Worm (Caenorhabditis elegans): Measurements from ENCODE around the gene fbxa-55.

fbxa-55 gene

ce11 chrIII:966259-966658 lies 30.4 kb upstream of the fbxa-55 start:
- no peak for TF ChIP-seq snpc-4 (tag; optimal IDR thresholded peaks at IDR 0.05)
- TF ChIP-seq ZK546.5 (tag; optimal IDR thresholded peaks at IDR 0.05), result no peak
- no peak for TF ChIP-seq R02D3.7 (tag; optimal IDR thresholded peaks at IDR 0.05)
- no peak for TF ChIP-seq nhr-25 (tag; optimal IDR thresholded peaks at IDR 0.05)

ce11 chrIII:964637-965036 lies 28.8 kb upstream of the fbxa-55 start:
- TF ChIP-seq nhr-11 (tag; optimal IDR thresholded peaks at IDR 0.05) (no peak), tbx-2 (tag; optimal IDR thresholded peaks at IDR 0.05) (no peak), nhr-76 (tag; optimal IDR thresholded peaks at IDR 0.05) (no peak), pqm-1 (tag; optimal IDR thresholded peaks at IDR 0.05) (no peak), lsy-12 (tag; optimal IDR thresholded peaks at IDR 0.05) (no peak), fkh-2 (tag; optimal IDR thresholded peaks at IDR 0.05) (no peak), lin-15B (tag; optimal IDR thresholded peaks at IDR 0.05) (no peak), R02D3.7 (tag; optimal IDR thresholded peaks at IDR 0.05) (no peak), elt-1 (tag; optimal IDR thresholded peaks at IDR 0.05) (no peak), egl-5 (tag; optimal IDR thresholded peaks at IDR 0.05) (no peak)

- no peak for TF ChIP-seq snpc-4 (tag; optimal IDR thresholded peaks at IDR 0.05)
- TF ChIP-seq elt-2 (tag; optimal IDR thresholded peaks at IDR 0.05), result peak; percentile 58
Measured at ce11 chrIII:961948-962347, 26.1 kb upstream of the fbxa-55 start, which contains the start of gene fbxa-51. TSS of gene fbxa-51 (plus strand) at chrIII:962269.

- TF ChIP-seq jun-1 (tag; optimal IDR thresholded peaks at IDR 0.05) (no peak), egl-5 (tag; optimal IDR thresholded peaks at IDR 0.05) (no peak), sea-2 (GFP tag; optimal IDR thresholded peaks at IDR 0.05) (no peak), elt-1 (tag; optimal IDR thresholded peaks at IDR 0.05) (no peak), pha-4 (tag; optimal IDR thresholded peaks at IDR 0.05) (peak; percentile 66), elt-2 (tag; optimal IDR thresholded peaks at IDR 0.05) (peak; percentile 70), lin-15B (tag; optimal IDR thresholded peaks at IDR 0.05) (no peak)
Measured at ce11 chrIII:955981-956380, 20.1 kb upstream of the fbxa-55 start, which contains the start of gene fbxa-54. TSS of gene fbxa-54 (plus strand) at chrIII:956334.

ce11 chrIII:954553-954952 lies 18.7 kb upstream of the fbxa-55 start, which contains the start of the genes T12B5.15 and T12B5.14:
TSS of gene T12B5.15 (minus strand) at chrIII:954653.
TSS of gene T12B5.14 (plus strand) at chrIII:954873.
- no peak for TF ChIP-seq lsy-12 (tag; optimal IDR thresholded peaks at IDR 0.05)
- no peak for TF ChIP-seq nhr-43 (tag; optimal IDR thresholded peaks at IDR 0.05; ENCODE audit: poor library complexity, severe bottlenecking)
- no peak for TF ChIP-seq egl-27 (tag; optimal IDR thresholded peaks at IDR 0.05)
- TF ChIP-seq nhr-28 (tag; optimal IDR thresholded peaks at IDR 0.05), result no peak
- TF ChIP-seq aly-2 (tag; optimal IDR thresholded peaks at IDR 0.05), result no peak
- no peak for TF ChIP-seq nhr-67 (tag; optimal IDR thresholded peaks at IDR 0.05)
- no peak for TF ChIP-seq pqm-1 (tag; optimal IDR thresholded peaks at IDR 0.05)
- TF ChIP-seq skn-1 (tag; optimal IDR thresholded peaks at IDR 0.05), result no peak
- TF ChIP-seq fkh-10 (GFP tag; optimal IDR thresholded peaks at IDR 0.05), result no peak
- TF ChIP-seq nhr-76 (tag; optimal IDR thresholded peaks at IDR 0.05), result no peak
- no peak for TF ChIP-seq lin-15B (tag; optimal IDR thresholded peaks at IDR 0.05)

ce11 chrIII:952184-952583 lies 16.3 kb upstream of the fbxa-55 start, which contains the start of gene fbxa-10:
TSS of gene fbxa-10 (plus strand) at chrIII:952390.
- TF ChIP-seq pha-4 (tag; optimal IDR thresholded peaks at IDR 0.05), result peak; percentile 30
- TF ChIP-seq nfya-1 (tag; optimal IDR thresholded peaks at IDR 0.05; ENCODE audit: insufficient read depth), result no peak
- no peak for TF ChIP-seq ceh-82 (tag; optimal IDR thresholded peaks at IDR 0.05)
- TF ChIP-seq lin-39 (tag; optimal IDR thresholded peaks at IDR 0.05), result no peak
- no peak for TF ChIP-seq elt-2 (tag; optimal IDR thresholded peaks at IDR 0.05)
- TF ChIP-seq aly-2 (tag; optimal IDR thresholded peaks at IDR 0.05), result no peak
- TF ChIP-seq egl-5 (tag; optimal IDR thresholded peaks at IDR 0.05), result peak; percentile 2
- TF ChIP-seq fkh-2 (tag; optimal IDR thresholded peaks at IDR 0.05), result no peak
- TF ChIP-seq mdl-1 (tag; optimal IDR thresholded peaks at IDR 0.05), result no peak
- no peak for TF ChIP-seq jun-1 (tag; optimal IDR thresholded peaks at IDR 0.05)
- no peak for TF ChIP-seq ama-1 (optimal IDR thresholded peaks at IDR 0.05)
- no peak for TF ChIP-seq fkh-10 (GFP tag; optimal IDR thresholded peaks at IDR 0.05)
- peak; percentile 59 for TF ChIP-seq hmg-11 (tag; optimal IDR thresholded peaks at IDR 0.05)

ce11 chrIII:950472-950871 lies 14.6 kb upstream of the fbxa-55 start, which contains the start of the genes fbxa-67 and fbxa-11:
TSS of gene fbxa-67 (minus strand) at chrIII:950670.
TSS of gene fbxa-11 (plus strand) at chrIII:950869.
- TF ChIP-seq aly-2 (tag; optimal IDR thresholded peaks at IDR 0.05) (no peak), lin-15B (tag; optimal IDR thresholded peaks at IDR 0.05) (peak; percentile 0), pha-4 (tag; optimal IDR thresholded peaks at IDR 0.05) (peak; percentile 50), nfya-1 (tag; optimal IDR thresholded peaks at IDR 0.05; ENCODE audit: insufficient read depth) (peak; percentile 14), nhr-67 (tag; optimal IDR thresholded peaks at IDR 0.05) (no peak), jun-1 (tag; optimal IDR thresholded peaks at IDR 0.05) (peak; percentile 0), elt-2 (tag; optimal IDR thresholded peaks at IDR 0.05) (peak; percentile 19), nhr-12 (tag; optimal IDR thresholded peaks at IDR 0.05) (no peak), fkh-2 (tag; optimal IDR thresholded peaks at IDR 0.05) (no peak)

Data from whole organism, L3 larva.